Fruit fly (Drosophila melanogaster): ENCODE results near the gene mxt.

Gene mxt

dm6 chr2L:4836193-4836592, 10.9 kb downstream of the mxt start:
- no peak for TF ChIP-seq Dll (optimal IDR thresholded peaks at IDR 0.05)
- TF ChIP-seq pan (optimal IDR thresholded peaks at IDR 0.05), result no peak
- TF ChIP-seq usp (GFP tag; optimal IDR thresholded peaks at IDR 0.05), result no peak
- TF ChIP-seq EcR (GFP tag; optimal IDR thresholded peaks at IDR 0.05), result no peak
- no peak for TF ChIP-seq CG8478 (optimal IDR thresholded peaks at IDR 0.05)
- no peak for TF ChIP-seq psq (optimal IDR thresholded peaks at IDR 0.05)

dm6 chr2L:4835091-4835689, 11.9 kb downstream of the mxt start, which contains the start of gene Ir25a:
Gene Ir25a (minus strand): TSS chr2L:4835300.
- TF ChIP-seq EcR (GFP tag; optimal IDR thresholded peaks at IDR 0.05), result no peak
- TF ChIP-seq usp (GFP tag; optimal IDR thresholded peaks at IDR 0.05), result no peak
- no peak for TF ChIP-seq Dll (optimal IDR thresholded peaks at IDR 0.05)

DNA sequence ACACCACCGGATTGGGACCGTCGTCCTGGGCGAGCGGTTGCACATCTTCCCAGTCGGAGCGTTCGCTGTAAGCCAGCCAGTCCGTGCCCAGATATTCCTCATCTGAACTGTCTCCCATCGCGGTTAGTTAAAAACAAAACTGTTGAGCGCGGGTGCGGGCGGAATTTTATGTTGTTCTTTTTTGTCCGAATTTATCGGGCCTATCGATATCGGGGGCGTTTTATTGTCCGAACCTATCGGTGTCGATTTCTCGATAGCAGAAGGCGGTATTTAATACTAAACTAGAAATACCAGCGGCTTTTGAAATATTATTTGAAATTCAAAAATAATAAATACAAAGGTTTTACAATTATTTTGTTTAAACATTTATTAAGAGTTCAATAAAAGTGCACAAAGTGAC, 16.6 kb downstream of the mxt start, which contains the start of gene Fnta:
TSS of gene Fnta (minus strand) at position 204 of the 400 bp plus-strand sequence.
- TF ChIP-seq usp (GFP tag; optimal IDR thresholded peaks at IDR 0.05), result no peak

dm6 chr2L:4829040-4829439, 18.1 kb downstream of the mxt start:
- no peak for TF ChIP-seq CG8478 (optimal IDR thresholded peaks at IDR 0.05)
- TF ChIP-seq Dll (optimal IDR thresholded peaks at IDR 0.05), result no peak
- no peak for TF ChIP-seq psq (optimal IDR thresholded peaks at IDR 0.05)
- TF ChIP-seq usp (GFP tag; optimal IDR thresholded peaks at IDR 0.05), result no peak
- no peak for TF ChIP-seq EcR (GFP tag; optimal IDR thresholded peaks at IDR 0.05)
- no peak for TF ChIP-seq pan (optimal IDR thresholded peaks at IDR 0.05)

dm6 chr2L:4825695-4826094, 21.4 kb downstream of the mxt start:
- TF ChIP-seq psq (optimal IDR thresholded peaks at IDR 0.05), result no peak
- TF ChIP-seq pan (optimal IDR thresholded peaks at IDR 0.05), result no peak
- TF ChIP-seq usp (GFP tag; optimal IDR thresholded peaks at IDR 0.05), result no peak
- TF ChIP-seq CG8478 (optimal IDR thresholded peaks at IDR 0.05), result no peak
- TF ChIP-seq EcR (GFP tag; optimal IDR thresholded peaks at IDR 0.05), result no peak
- no peak for TF ChIP-seq Dll (optimal IDR thresholded peaks at IDR 0.05)

DNA sequence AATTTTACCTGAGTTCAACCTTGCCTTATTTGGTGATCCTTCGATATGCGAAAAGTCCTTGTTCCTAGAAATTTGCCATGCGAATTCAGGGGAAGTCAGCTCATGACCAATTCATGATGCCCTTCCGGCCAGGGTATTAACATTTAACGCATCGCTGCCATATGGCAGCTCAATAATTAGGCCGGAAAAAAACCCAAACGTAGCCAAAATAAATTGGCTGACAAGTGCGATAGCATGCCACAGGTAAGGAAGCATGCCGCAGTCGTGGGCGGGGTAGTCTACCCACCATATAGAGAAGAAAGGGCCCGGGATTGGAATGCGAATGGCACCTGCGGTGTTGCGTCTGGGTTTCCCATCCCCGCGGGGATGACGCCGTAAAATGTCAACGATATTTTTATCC, 23.3 kb downstream of the mxt start:
- TF ChIP-seq EcR (GFP tag; optimal IDR thresholded peaks at IDR 0.05), result no peak
- no peak for TF ChIP-seq Dll (optimal IDR thresholded peaks at IDR 0.05)
- no peak for TF ChIP-seq CG8478 (optimal IDR thresholded peaks at IDR 0.05)
- TF ChIP-seq usp (GFP tag; optimal IDR thresholded peaks at IDR 0.05), result no peak
- no peak for TF ChIP-seq psq (optimal IDR thresholded peaks at IDR 0.05)
- TF ChIP-seq pan (optimal IDR thresholded peaks at IDR 0.05), result no peak

dm6 chr2L:4822258-4822657, 24.8 kb downstream of the mxt start:
- no peak for TF ChIP-seq Dll (optimal IDR thresholded peaks at IDR 0.05)
- no peak for TF ChIP-seq pan (optimal IDR thresholded peaks at IDR 0.05)
- no peak for TF ChIP-seq EcR (GFP tag; optimal IDR thresholded peaks at IDR 0.05)

DNA sequence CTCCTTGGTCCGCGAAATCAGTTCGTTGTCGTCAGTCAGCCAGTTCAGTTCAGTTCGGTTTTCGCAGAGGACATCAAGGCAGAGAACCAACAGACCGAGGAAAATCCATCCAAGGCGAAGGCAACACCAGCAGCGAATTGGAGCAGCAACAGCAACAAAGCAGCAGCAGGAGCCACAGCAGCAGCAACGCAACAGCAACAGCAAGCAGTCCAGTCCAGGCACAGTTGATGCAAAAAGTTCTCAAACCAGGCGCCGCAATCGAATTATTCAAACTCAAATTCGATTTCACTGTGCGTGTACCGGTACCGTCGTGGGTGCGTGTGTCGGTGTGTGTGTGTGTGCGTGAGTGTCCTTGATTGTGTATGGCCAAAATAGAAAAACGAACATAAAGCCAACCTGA, 25.3 kb downstream of the mxt start, which contains the start of gene CG15628:
TSS of gene CG15628 (plus strand) at position 18 of the 400 bp plus-strand sequence.
- TF ChIP-seq EcR (GFP tag; optimal IDR thresholded peaks at IDR 0.05), result no peak
- no peak for TF ChIP-seq usp (GFP tag; optimal IDR thresholded peaks at IDR 0.05)
- TF ChIP-seq Dll (optimal IDR thresholded peaks at IDR 0.05), result no peak
- TF ChIP-seq CG8478 (optimal IDR thresholded peaks at IDR 0.05), result no peak
- TF ChIP-seq pan (optimal IDR thresholded peaks at IDR 0.05), result no peak
- TF ChIP-seq psq (optimal IDR thresholded peaks at IDR 0.05), result no peak

dm6 chr2L:4821319-4821717, 25.8 kb downstream of the mxt start:
- no peak for TF ChIP-seq EcR (GFP tag; optimal IDR thresholded peaks at IDR 0.05)

dm6 chr2L:4820448-4821318, 26.4 kb downstream of the mxt start:
- TF ChIP-seq EcR (GFP tag; optimal IDR thresholded peaks at IDR 0.05), result no peak
- TF ChIP-seq pan (optimal IDR thresholded peaks at IDR 0.05), result no peak
- no peak for TF ChIP-seq usp (GFP tag; optimal IDR thresholded peaks at IDR 0.05)
- TF ChIP-seq Dll (optimal IDR thresholded peaks at IDR 0.05), result peak; percentile 18

- TF ChIP-seq pan (optimal IDR thresholded peaks at IDR 0.05), result no peak
- TF ChIP-seq Dll (optimal IDR thresholded peaks at IDR 0.05), result no peak
- no peak for TF ChIP-seq usp (GFP tag; optimal IDR thresholded peaks at IDR 0.05)
- TF ChIP-seq EcR (GFP tag; optimal IDR thresholded peaks at IDR 0.05), result no peak
- no peak for TF ChIP-seq psq (optimal IDR thresholded peaks at IDR 0.05)
- no peak for TF ChIP-seq CG8478 (optimal IDR thresholded peaks at IDR 0.05)
Measured at dm6 chr2L:4819995-4820394, 27.1 kb downstream of the mxt start.

- no peak for TF ChIP-seq psq (optimal IDR thresholded peaks at IDR 0.05)
- TF ChIP-seq Dll (optimal IDR thresholded peaks at IDR 0.05), result no peak
- TF ChIP-seq usp (GFP tag; optimal IDR thresholded peaks at IDR 0.05), result no peak
- no peak for TF ChIP-seq CG8478 (optimal IDR thresholded peaks at IDR 0.05)
- TF ChIP-seq EcR (GFP tag; optimal IDR thresholded peaks at IDR 0.05), result no peak
- TF ChIP-seq pan (optimal IDR thresholded peaks at IDR 0.05), result no peak
Measured at dm6 chr2L:4818056-4818455, 29.0 kb downstream of the mxt start, which contains the start of gene CG3225. Gene CG3225 (minus strand): TSS chr2L:4818245.

dm6 chr2L:4813023-4813339, 34.1 kb downstream of the mxt start:
- TF ChIP-seq pan (optimal IDR thresholded peaks at IDR 0.05) (no peak), EcR (GFP tag; optimal IDR thresholded peaks at IDR 0.05) (no peak), usp (GFP tag; optimal IDR thresholded peaks at IDR 0.05) (no peak)

Data from whole organism.